Worm (Caenorhabditis elegans) whole organism, L4 larva: ENCODE data around the gene C16C10.13.
A peak's percentile ranks its signal among the peaks of the same experiment; 100 is the strongest.

Experiments
- D1046.2 ChIP-seq: fragments of 200-800 bp; sonication (Bioruptor generic); IDR thresholded peaks from 2 replicates; pipeline ENCODE4 v1.3.6; 2022; ENCODE audit warnings: missing genetic modification characterization, missing compliant biosample characterization
- F26F4.8 ChIP-seq: fragments of 200-800 bp; sonication (Bioruptor generic); conservative IDR thresholded peaks from 2 replicates; pipeline ENCODE4 v1.3.6; 2022; ENCODE audit warnings: missing genetic modification characterization, missing compliant biosample characterization
- F37D6.2 ChIP-seq: sonication (generic microtip); optimal IDR thresholded peaks from 2 replicates; lab custom pipeline; 2016; ENCODE audit warnings: mild to moderate bottlenecking, missing genetic modification characterization, missing compliant biosample characterization
- F49E8.2 ChIP-seq: sonication (generic microtip); optimal IDR thresholded peaks from 2 replicates; lab custom pipeline; 2016; ENCODE audit warnings: missing compliant biosample characterization, mild to moderate bottlenecking, missing genetic modification characterization, borderline replicate concordance
- R02D3.7 ChIP-seq: fragments of 150-350 bp; sonication (generic microtip); optimal IDR thresholded peaks from 3 replicates; lab custom pipeline; 2014; ENCODE audit warnings: missing biosample characterization, missing genetic modification characterization
- Y48G9A.11 ChIP-seq: fragments of 200-800 bp; sonication (Bioruptor generic); IDR thresholded peaks from 2 replicates; pipeline ENCODE4 v1.3.6; 2022; ENCODE audit warnings: missing genetic modification reagents, missing genetic modification characterization, missing compliant biosample characterization
- Y75B8A.6 ChIP-seq: fragments of 200-800 bp; sonication (Bioruptor generic); IDR thresholded peaks from 2 replicates; pipeline ENCODE4 v1.3.6; 2022; ENCODE audit warnings: missing genetic modification reagents, missing genetic modification characterization, missing compliant biosample characterization
- aha-1 ChIP-seq: fragments of 150-350 bp; peaks from one replicate; lab custom pipeline; 2014; ENCODE audit warnings: missing biosample characterization, missing genetic modification characterization
- attf-4 ChIP-seq: sonication (generic microtip); optimal IDR thresholded peaks from 3 replicates; lab custom pipeline; 2017; ENCODE audit warnings: missing biosample characterization, missing genetic modification characterization
- ceh-20 ChIP-seq: fragments of 200-800 bp; sonication (Bioruptor generic); IDR thresholded peaks from 2 replicates; pipeline ENCODE4 v1.3.6; 2022; ENCODE audit warnings: missing genetic modification reagents, missing genetic modification characterization, missing compliant biosample characterization
- ceh-28 ChIP-seq: fragments of 150-350 bp; optimal IDR thresholded peaks from 2 replicates; lab custom pipeline; 2014; ENCODE audit warnings: missing biosample characterization, missing genetic modification reagents, missing genetic modification characterization
- ceh-44 ChIP-seq: fragments of 200-800 bp; sonication (Bioruptor generic); IDR thresholded peaks from 2 replicates; pipeline ENCODE4 v1.3.6; 2022; ENCODE audit warnings: missing genetic modification reagents, missing genetic modification characterization, missing compliant biosample characterization
- dmd-8 ChIP-seq: fragments of 200-800 bp; sonication (Bioruptor generic); IDR thresholded peaks from 2 replicates; pipeline ENCODE4 v1.3.6; 2022; ENCODE audit warnings: missing genetic modification characterization, missing compliant biosample characterization
- dpl-1 ChIP-seq: fragments of 150-350 bp; optimal IDR thresholded peaks from 2 replicates; lab custom pipeline; 2014; ENCODE audit warnings: missing biosample characterization, missing genetic modification reagents, missing genetic modification characterization
- dve-1 ChIP-seq: sonication (generic microtip); optimal IDR thresholded peaks from 2 replicates; lab custom pipeline; 2017; ENCODE audit warnings: antibody characterized with exemption, mild to moderate bottlenecking, missing genetic modification characterization, missing compliant biosample characterization; ENCODE audit not compliant: insufficient read depth
- fkh-10 ChIP-seq: fragments of 150-350 bp; optimal IDR thresholded peaks from 2 replicates; lab custom pipeline; 2014; ENCODE audit warnings: missing biosample characterization, missing genetic modification reagents, missing genetic modification characterization
- fos-1 ChIP-seq: fragments of 150-350 bp; optimal IDR thresholded peaks from 2 replicates; lab custom pipeline; 2014; ENCODE audit warnings: missing biosample characterization, missing genetic modification characterization
- hif-1 ChIP-seq, 2 experiments: sonication (generic microtip); optimal IDR thresholded peaks; 2 replicates each; lab custom pipeline; 2016 to 2017; ENCODE audit warnings: missing compliant biosample characterization in 2 of 2, missing genetic modification characterization in 2 of 2, missing genetic modification reagents in 2 of 2, missing genotype in 2 of 2, mild to moderate bottlenecking in 1 of 2
- hlh-30 ChIP-seq: sonication (generic microtip); optimal IDR thresholded peaks from 2 replicates; lab custom pipeline; 2017; ENCODE audit warnings: antibody characterized with exemption, mild to moderate bottlenecking, missing genetic modification characterization, missing compliant biosample characterization; ENCODE audit not compliant: insufficient read depth
- jun-1 ChIP-seq: fragments of 150-350 bp; optimal IDR thresholded peaks from 2 replicates; lab custom pipeline; 2014; ENCODE audit warnings: missing biosample characterization, missing genetic modification reagents, missing genetic modification characterization
- lin-29 ChIP-seq: fragments of 200-800 bp; sonication (Bioruptor generic); IDR thresholded peaks from 2 replicates; pipeline ENCODE4 v1.3.6; 2022; ENCODE audit warnings: missing genetic modification reagents, missing genetic modification characterization, missing compliant biosample characterization
- lin-38 ChIP-seq: fragments of 200-800 bp; sonication (Bioruptor generic); IDR thresholded peaks from 2 replicates; pipeline ENCODE4 v1.3.6; 2022; ENCODE audit warnings: missing genetic modification reagents, missing genetic modification characterization, missing compliant biosample characterization
- lsy-2 ChIP-seq, 2 experiments: fragments of 150-350 bp in 1 of 2; sonication (generic microtip) in 1 of 2; optimal IDR thresholded peaks; 2 replicates each; lab custom pipeline; 2014 to 2017; ENCODE audit warnings: missing biosample characterization in 2 of 2, missing genetic modification characterization in 2 of 2
- madf-5 ChIP-seq, 2 experiments: fragments of 200-800 bp; sonication (Bioruptor generic); IDR thresholded peaks; 2 replicates each; pipeline ENCODE4 v1.3.6; 2022; ENCODE audit warnings: missing compliant biosample characterization in 2 of 2, missing genetic modification characterization in 2 of 2
- mdt-29 ChIP-seq: fragments of 200-800 bp; sonication (Bioruptor generic); IDR thresholded peaks from 2 replicates; pipeline ENCODE4 v1.3.6; 2022; ENCODE audit warnings: missing genetic modification reagents, missing genetic modification characterization, missing compliant biosample characterization
- mep-1 ChIP-seq: fragments of 150-350 bp; sonication (generic microtip); optimal IDR thresholded peaks from 3 replicates; lab custom pipeline; 2014; ENCODE audit warnings: missing biosample characterization, missing genetic modification characterization
- mxl-2 ChIP-seq: fragments of 200-800 bp; sonication (Bioruptor generic); conservative IDR thresholded peaks from 2 replicates; pipeline ENCODE4 v1.3.6; 2022; ENCODE audit warnings: missing genetic modification reagents, missing genetic modification characterization, missing compliant biosample characterization
- nhr-102 ChIP-seq: sonication (generic microtip); optimal IDR thresholded peaks from 2 replicates; lab custom pipeline; 2016; ENCODE audit warnings: mild to moderate bottlenecking, missing genetic modification characterization, moderate library complexity, missing compliant biosample characterization
- nhr-25 ChIP-seq: sonication (generic microtip); optimal IDR thresholded peaks from 2 replicates; lab custom pipeline; 2017; ENCODE audit warnings: missing genetic modification characterization, mild to moderate bottlenecking, missing compliant biosample characterization, antibody characterized with exemption, moderate library complexity, borderline replicate concordance; ENCODE audit not compliant: insufficient read depth
- nhr-28 ChIP-seq: fragments of 150-350 bp; optimal IDR thresholded peaks from 2 replicates; lab custom pipeline; 2014; ENCODE audit warnings: missing biosample characterization, missing genetic modification characterization
- nhr-6 ChIP-seq: fragments of 150-350 bp; optimal IDR thresholded peaks from 2 replicates; lab custom pipeline; 2014; ENCODE audit warnings: missing biosample characterization, missing genetic modification characterization
- pqm-1 ChIP-seq: sonication (generic microtip); optimal IDR thresholded peaks from 2 replicates; lab custom pipeline; 2017; ENCODE audit warnings: missing biosample characterization, missing genetic modification characterization
- rbr-2 ChIP-seq: sonication (generic microtip); optimal IDR thresholded peaks from 2 replicates; lab custom pipeline; 2016; ENCODE audit warnings: missing genotype, missing genetic modification characterization, missing compliant biosample characterization
- snpc-1.2 ChIP-seq: fragments of 200-800 bp; sonication (Bioruptor generic); IDR thresholded peaks from 2 replicates; pipeline ENCODE4 v1.3.6; 2022; ENCODE audit warnings: missing genetic modification reagents, missing genetic modification characterization, missing compliant biosample characterization
- snpc-4 ChIP-seq: fragments of 150-350 bp; optimal IDR thresholded peaks from 2 replicates; lab custom pipeline; 2014; ENCODE audit warnings: missing biosample characterization, missing genetic modification characterization
- spr-1 ChIP-seq: sonication (generic microtip); optimal IDR thresholded peaks from 2 replicates; lab custom pipeline; 2016; ENCODE audit warnings: mild to moderate bottlenecking, missing genetic modification characterization, missing compliant biosample characterization
- tra-1 ChIP-seq: fragments of 200-800 bp; sonication (Bioruptor generic); IDR thresholded peaks from 2 replicates; pipeline ENCODE4 v1.3.6; 2022; ENCODE audit warnings: missing genetic modification reagents, missing genetic modification characterization, missing compliant biosample characterization
- unc-130 ChIP-seq: sonication (generic microtip); optimal IDR thresholded peaks from 2 replicates; lab custom pipeline; 2016; ENCODE audit warnings: missing genetic modification reagents, missing genetic modification characterization, missing compliant biosample characterization
- vab-7 ChIP-seq: fragments of 200-800 bp; sonication (Bioruptor generic); IDR thresholded peaks from 2 replicates; pipeline ENCODE4 v1.3.6; 2022; ENCODE audit warnings: missing genetic modification reagents, missing genetic modification characterization, missing compliant biosample characterization
- zfp-2 ChIP-seq: sonication (generic microtip); optimal IDR thresholded peaks from 2 replicates; lab custom pipeline; 2016; ENCODE audit warnings: mild to moderate bottlenecking, missing genetic modification characterization, missing compliant biosample characterization
- ztf-11 ChIP-seq: fragments of 150-350 bp; optimal IDR thresholded peaks from 2 replicates; lab custom pipeline; 2014; ENCODE audit warnings: missing biosample characterization, missing genetic modification characterization

Gene C16C10.13

DNA sequence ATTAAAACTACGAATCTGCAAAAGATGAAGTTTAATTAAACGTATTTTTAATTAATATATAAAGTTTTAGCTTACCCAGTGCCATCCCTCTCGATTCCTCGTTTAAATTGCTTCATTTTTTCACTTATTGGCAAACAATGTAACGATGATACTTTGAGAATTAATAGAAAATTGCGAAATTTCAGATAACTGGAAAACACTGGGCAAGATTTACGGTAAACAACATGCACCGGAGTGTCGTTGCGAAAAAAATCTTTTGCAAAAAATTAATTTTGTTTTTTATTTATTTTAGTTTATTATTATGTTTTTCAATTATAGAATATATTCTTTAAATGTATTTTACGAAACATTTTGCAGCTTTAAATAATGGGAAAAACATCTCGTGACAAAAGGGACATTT, 27.8 kb downstream of the C16C10.13 start, which contains the start of the genes pelo-1 and R74.7 (continued):
- no peak for TF ChIP-seq hlh-30 (tag; lab: Kevin White, UChicago)
- no peak for TF ChIP-seq attf-4 (tag; lab: Kevin White, UChicago)
- no peak for TF ChIP-seq dpl-1
- TF ChIP-seq snpc-1.2 (GFP tag; lab: Robert Waterston, UW), result no peak
- no peak for TF ChIP-seq fkh-10

DNA sequence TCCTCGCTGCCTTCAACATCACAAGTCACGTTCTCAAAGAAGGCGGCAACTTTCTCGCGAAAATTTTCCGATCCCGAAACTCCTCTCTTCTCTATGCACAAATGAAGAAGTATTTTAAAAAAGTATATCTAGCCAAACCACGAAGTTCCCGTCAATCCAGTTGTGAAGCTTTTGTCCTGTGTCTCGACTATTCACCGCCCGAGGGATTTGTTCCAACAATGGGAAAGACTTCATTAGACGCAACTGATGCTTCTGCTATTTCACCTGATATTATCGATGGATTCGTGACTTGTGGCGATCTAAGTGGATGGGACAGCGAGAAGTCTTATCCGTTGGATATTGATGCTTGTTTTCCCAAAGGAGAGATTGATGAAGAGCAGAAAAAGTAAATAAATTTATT, 28.7 kb downstream of the C16C10.13 start:
- TF ChIP-seq nhr-28 (no peak), nhr-6 (tag; lab: Kevin White, UChicago) (no peak), rbr-2 (no peak), nhr-102 (tag; lab: Kevin White, UChicago) (no peak), hif-1 (tag; optimal IDR thresholded peaks at IDR 0.05; lab: Kevin White, UChicago) (no peak), aha-1 (tag; lab: Kevin White, UChicago) (peak; percentile 94), ceh-20 (GFP tag; lab: Robert Waterston, UW) (no peak)

DNA sequence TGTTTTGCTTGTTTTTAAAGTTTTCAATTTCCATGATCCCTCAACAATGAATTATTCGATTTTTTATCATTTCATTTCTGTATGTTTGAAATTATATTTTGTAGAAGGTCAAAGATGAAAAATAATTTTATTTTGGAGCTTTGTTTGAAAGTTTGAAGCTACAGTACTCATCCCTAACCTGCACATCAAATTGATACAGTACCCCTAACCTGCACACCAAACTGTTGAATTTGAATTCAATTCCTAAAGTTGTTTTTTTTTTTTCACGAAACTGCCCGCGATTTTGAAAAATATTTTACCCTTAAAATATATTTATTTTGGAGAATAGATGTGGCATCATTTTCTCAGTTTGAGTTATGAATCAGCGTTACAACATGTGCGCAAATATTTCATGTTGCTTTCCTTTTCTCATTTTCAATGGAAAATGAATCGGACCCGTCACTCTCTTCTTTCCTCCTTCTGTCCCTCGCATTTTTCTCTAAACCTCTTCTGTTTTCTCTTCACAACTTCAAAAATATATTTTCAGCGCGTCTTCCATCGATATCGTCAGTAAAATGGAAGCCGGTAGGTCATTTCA, 29.6 kb downstream of the C16C10.13 start, which contains the start of gene R74.8:
TSS of gene R74.8 (plus strand) at position 527 of the 577 bp plus-strand sequence.
- TF ChIP-seq nhr-25 (tag; lab: Kevin White, UChicago) (no peak), mep-1 (no peak), ztf-11 (tag; lab: Kevin White, UChicago) (no peak), R02D3.7 (tag; lab: Kevin White, UChicago) (no peak), mxl-2 (GFP tag; lab: Robert Waterston, UW) (no peak), fos-1 (tag; lab: Kevin White, UChicago) (no peak), lin-38 (GFP tag; lab: Robert Waterston, UW) (peak; percentile 25), unc-130 (peak; percentile 67), F49E8.2 (tag; lab: Kevin White, UChicago) (peak; percentile 19), spr-1 (no peak), dve-1 (tag; lab: Kevin White, UChicago) (no peak), D1046.2 (GFP tag; lab: Robert Waterston, UW) (no peak), tra-1 (GFP tag; lab: Robert Waterston, UW) (no peak), dmd-8 (GFP tag; lab: Robert Waterston, UW) (no peak), Y48G9A.11 (GFP tag; lab: Robert Waterston, UW) (peak; percentile 79), F37D6.2 (tag; lab: Kevin White, UChicago) (no peak), lsy-2 (tag; optimal IDR thresholded peaks at IDR 0.05; lab: Kevin White, UChicago) (peak in 1 of 2 experiments; percentile 79), Y75B8A.6 (no peak), lin-29 (GFP tag; lab: Robert Waterston, UW) (no peak), mdt-29 (GFP tag; lab: Robert Waterston, UW) (no peak)

DNA sequence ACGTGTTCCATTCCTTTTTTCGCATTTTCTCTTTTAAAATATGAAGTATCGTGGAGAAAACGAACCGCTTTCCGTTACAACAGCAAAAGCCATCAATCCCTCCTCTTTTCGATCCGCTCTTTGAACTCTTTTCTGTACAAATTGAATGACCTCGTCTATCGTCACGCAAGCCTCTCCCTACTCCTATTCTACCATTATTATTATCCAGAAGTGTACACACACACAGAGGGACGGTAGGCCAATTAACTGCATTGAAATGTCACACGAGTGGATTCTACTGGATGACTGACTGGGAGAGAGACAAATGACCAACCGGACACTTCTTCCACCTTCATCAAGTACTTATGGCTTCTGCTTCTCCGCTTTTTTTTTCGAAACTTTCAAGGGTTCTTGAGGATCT, 32.0 kb downstream of the C16C10.13 start:
- TF ChIP-seq mep-1, result no peak
- 0 out of 2 replicates have a peak, but pooled peaks have one; percentile 18 for TF ChIP-seq Y48G9A.11 (GFP tag; lab: Robert Waterston, UW)
- TF ChIP-seq ztf-11 (tag; lab: Kevin White, UChicago), result no peak

DNA sequence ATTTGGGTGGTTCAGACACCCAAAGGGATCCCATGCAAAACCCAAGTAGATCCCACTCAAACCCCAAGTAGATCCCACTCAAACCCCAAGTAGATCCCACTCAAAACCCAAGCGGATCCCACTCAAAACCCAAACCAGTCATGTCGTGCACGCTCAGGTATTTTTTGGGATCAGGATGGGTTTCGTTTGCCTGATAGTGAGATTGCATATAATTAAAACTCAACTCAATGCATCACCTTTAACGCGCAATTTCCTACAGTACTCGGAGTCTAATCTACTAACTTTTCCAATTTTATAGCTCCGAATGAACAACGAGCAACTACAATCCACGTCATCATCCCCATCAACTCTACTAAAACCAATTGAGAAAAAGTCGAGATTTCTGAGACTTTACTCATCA, 32.9 kb downstream of the C16C10.13 start, which contains the start of gene phlp-2:
TSS of gene phlp-2 (plus strand) at position 301 of the 400 bp plus-strand sequence.
- TF ChIP-seq lin-38 (GFP tag; lab: Robert Waterston, UW) (no peak), jun-1 (no peak), vab-7 (no peak), dpl-1 (no peak), F26F4.8 (GFP tag; lab: Robert Waterston, UW) (no peak), ceh-28 (tag; lab: Kevin White, UChicago) (no peak), spr-1 (no peak), dve-1 (tag; lab: Kevin White, UChicago) (no peak), ceh-44 (no peak), snpc-4 (tag; lab: Kevin White, UChicago) (no peak), zfp-2 (tag; lab: Kevin White, UChicago) (no peak), pqm-1 (tag; lab: Kevin White, UChicago) (no peak), madf-5 (GFP tag; IDR thresholded peaks at IDR 0.05; lab: Robert Waterston, UW) (no peak)
